Worm (Caenorhabditis elegans): ENCODE data around the gene hphd-1.

ce11 chrII:12990964-12991593 lies 5.3 kb downstream of the hphd-1 start:
- TF ChIP-seq hlh-4 (tag; optimal IDR thresholded peaks at IDR 0.05) (no peak), dpl-1 (GFP tag; optimal IDR thresholded peaks at IDR 0.05) (no peak), fkh-10 (GFP tag; optimal IDR thresholded peaks at IDR 0.05) (no peak), nhr-11 (tag; optimal IDR thresholded peaks at IDR 0.05) (no peak), lsy-2 (tag; optimal IDR thresholded peaks at IDR 0.05) (no peak), ces-1 (GFP tag; optimal IDR thresholded peaks at IDR 0.05) (no peak), unc-62 (GFP tag; optimal IDR thresholded peaks at IDR 0.05) (no peak), nhr-71 (tag; optimal IDR thresholded peaks at IDR 0.05) (no peak)
